Worm (Caenorhabditis elegans) whole organism, late embryonic: Measurements from ENCODE around the gene F41G4.13.

Experiments
- K09A11.1 ChIP-seq: sonication (generic microtip); optimal IDR thresholded peaks from 2 replicates; lab custom pipeline; 2017; ENCODE audit warnings: antibody characterized with exemption, mild to moderate bottlenecking, missing genetic modification characterization, missing compliant biosample characterization; ENCODE audit not compliant: insufficient read depth
- ceh-2 ChIP-seq: sonication (generic microtip); optimal IDR thresholded peaks from 2 replicates; lab custom pipeline; 2016; ENCODE audit warnings: missing genotype, missing genetic modification characterization, missing compliant biosample characterization
- ceh-34 ChIP-seq: sonication (generic microtip); optimal IDR thresholded peaks from 2 replicates; lab custom pipeline; 2016; ENCODE audit warnings: mild to moderate bottlenecking, missing genetic modification characterization, missing compliant biosample characterization
- ceh-9 ChIP-seq: sonication (generic microtip); optimal IDR thresholded peaks from 2 replicates; lab custom pipeline; 2016; ENCODE audit warnings: mild to moderate bottlenecking, missing genetic modification characterization, inconsistent platforms, missing compliant biosample characterization
- che-1 ChIP-seq: sonication (generic microtip); optimal IDR thresholded peaks from 2 replicates; lab custom pipeline; 2016; ENCODE audit warnings: mild to moderate bottlenecking, missing genetic modification characterization, missing compliant biosample characterization
- fkh-10 ChIP-seq: fragments of 150-350 bp; optimal IDR thresholded peaks from 2 replicates; lab custom pipeline; 2014; ENCODE audit warnings: missing biosample characterization, missing genetic modification reagents, missing genetic modification characterization
- nfya-1 ChIP-seq: sonication (generic microtip); optimal IDR thresholded peaks from 2 replicates; lab custom pipeline; 2017; ENCODE audit warnings: missing genetic modification characterization, mild to moderate bottlenecking, missing compliant biosample characterization, antibody characterized with exemption, moderate library complexity
- nhr-11 ChIP-seq: fragments of 150-350 bp; optimal IDR thresholded peaks from 2 replicates; lab custom pipeline; 2014; ENCODE audit warnings: missing biosample characterization, missing genetic modification characterization
- pag-3 ChIP-seq: sonication (generic microtip); optimal IDR thresholded peaks from 2 replicates; lab custom pipeline; 2016; ENCODE audit warnings: missing compliant biosample characterization, missing genetic modification characterization, borderline replicate concordance
- pqm-1 ChIP-seq: sonication (generic microtip); optimal IDR thresholded peaks from 2 replicates; lab custom pipeline; 2016; ENCODE audit warnings: missing genetic modification characterization, missing compliant biosample characterization
- unc-42 ChIP-seq: sonication (generic microtip); optimal IDR thresholded peaks from 2 replicates; lab custom pipeline; 2016; ENCODE audit warnings: missing genotype, missing genetic modification characterization, missing compliant biosample characterization
- zip-5 ChIP-seq: sonication (generic microtip); optimal IDR thresholded peaks from 2 replicates; lab custom pipeline; 2016; ENCODE audit warnings: missing genetic modification characterization, missing compliant biosample characterization
- ztf-16 ChIP-seq: sonication (generic microtip); optimal IDR thresholded peaks from 2 replicates; lab custom pipeline; 2017; ENCODE audit warnings: missing genetic modification characterization, missing compliant biosample characterization

DNA sequence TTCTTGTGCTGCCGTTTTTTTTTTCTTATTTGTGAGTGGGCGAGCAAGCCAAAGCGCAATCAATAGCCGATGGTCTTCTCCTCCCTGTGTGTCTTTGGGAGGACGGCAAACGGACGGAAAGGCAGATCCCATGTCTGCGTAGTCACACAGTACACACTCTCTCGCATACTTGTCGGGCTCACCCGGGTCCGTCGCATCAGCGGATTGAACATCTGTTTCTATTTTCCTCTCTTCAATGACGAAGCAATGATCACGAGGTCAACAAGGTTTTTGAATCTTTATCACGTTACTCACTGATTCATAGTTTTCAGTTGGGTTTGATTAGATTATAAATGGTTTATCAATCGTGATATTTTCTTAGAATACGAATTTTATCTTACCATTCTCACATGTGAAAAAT lies 19.1 kb downstream of the F41G4.13 start:
- TF ChIP-seq che-1 (tag; lab: Kevin White, UChicago): no peak
- no peak for TF ChIP-seq K09A11.1
- TF ChIP-seq ceh-34 (tag; lab: Kevin White, UChicago): no peak
- TF ChIP-seq zip-5 (tag; lab: Kevin White, UChicago): no peak
- TF ChIP-seq unc-42 (tag; lab: Kevin White, UChicago): no peak
- TF ChIP-seq pqm-1: no peak
- TF ChIP-seq nhr-11 (tag; lab: Kevin White, UChicago): no peak
- no peak for TF ChIP-seq nfya-1
- no peak for TF ChIP-seq fkh-10
- no peak for TF ChIP-seq ceh-9 (tag; lab: Kevin White, UChicago)
- TF ChIP-seq ceh-2 (tag; lab: Kevin White, UChicago): no peak
- TF ChIP-seq ztf-16: no peak
- no peak for TF ChIP-seq pag-3 (tag; lab: Kevin White, UChicago)
